Fruit fly (Drosophila melanogaster) whole organism, embryonic: Measurements from ENCODE around the gene CG8149.

ENCODE experiments used
- CG10209 ChIP-seq: fragments of 200-800 bp; sonication (Bioruptor generic); optimal IDR thresholded peaks from 3 replicates; lab custom pipeline; 2017; ENCODE audit warnings: missing biosample characterization, mild to moderate bottlenecking, missing genetic modification characterization, missing genetic modification reagents
- CG10462 ChIP-seq: fragments of 200-800 bp; sonication (Bioruptor generic); optimal IDR thresholded peaks from 2 replicates; lab custom pipeline; 2016; ENCODE audit warnings: missing biosample characterization, missing genetic modification characterization
- CG12391 ChIP-seq: fragments of 200-800 bp; sonication (Bioruptor generic); optimal IDR thresholded peaks from 3 replicates; lab custom pipeline; 2018; ENCODE audit warnings: missing biosample characterization, mild to moderate bottlenecking, missing genetic modification characterization, moderate library complexity
- CG14860 ChIP-seq: fragments of 200-800 bp; sonication (Bioruptor generic); IDR thresholded peaks from 3 replicates; pipeline ENCODE4 v1.3.6; 2022; ENCODE audit warnings: missing biosample characterization, missing genetic modification characterization; ENCODE audit not compliant: partially characterized antibody
- CG16779 ChIP-seq: fragments of 200-800 bp; sonication (Bioruptor generic); IDR thresholded peaks from 2 replicates; pipeline ENCODE4 v1.3.6; 2022; ENCODE audit warnings: missing biosample characterization, missing genetic modification characterization
- CG17612 ChIP-seq: fragments of 200-800 bp; sonication (Bioruptor generic); IDR thresholded peaks from 2 replicates; pipeline ENCODE4 v1.3.6; 2022; ENCODE audit warnings: missing biosample characterization, missing genetic modification characterization
- CG31365 ChIP-seq: fragments of 200-800 bp; sonication (Bioruptor generic); optimal IDR thresholded peaks from 2 replicates; lab custom pipeline; 2018; ENCODE audit warnings: missing biosample characterization, mild to moderate bottlenecking, missing genetic modification characterization
- CG4328 ChIP-seq: fragments of 200-800 bp; sonication (Bioruptor generic); optimal IDR thresholded peaks from 3 replicates; lab custom pipeline; 2017; ENCODE audit warnings: missing biosample characterization, missing genetic modification reagents, missing genetic modification characterization
- CG43689 ChIP-seq: fragments of 200-800 bp; sonication (Bioruptor generic); IDR thresholded peaks from 2 replicates; pipeline ENCODE4 v1.3.6; 2022; ENCODE audit warnings: missing biosample characterization, missing genetic modification characterization
- CG5245 ChIP-seq: fragments of 200-800 bp; sonication (Bioruptor generic); optimal IDR thresholded peaks from 3 replicates; lab custom pipeline; 2016; ENCODE audit warnings: missing biosample characterization, missing genetic modification characterization
- CG5953 ChIP-seq: fragments of 200-800 bp; sonication (Bioruptor generic); IDR thresholded peaks from 2 replicates; pipeline ENCODE4 v1.3.6; 2022; ENCODE audit warnings: missing biosample characterization, missing genetic modification characterization
- CG7372 ChIP-seq: fragments of 200-800 bp; sonication (Bioruptor generic); IDR thresholded peaks from 2 replicates; pipeline ENCODE4 v1.3.6; 2022; ENCODE audit warnings: missing biosample characterization, missing genetic modification characterization
- CG7786 ChIP-seq: fragments of 200-800 bp; sonication (Bioruptor generic); optimal IDR thresholded peaks from 2 replicates; lab custom pipeline; 2016; ENCODE audit warnings: missing biosample characterization, missing genetic modification characterization
- CG8388 ChIP-seq: fragments of 200-800 bp; sonication (Bioruptor generic); optimal IDR thresholded peaks from 2 replicates; lab custom pipeline; 2019; ENCODE audit warnings: missing biosample characterization, mild to moderate bottlenecking, missing genetic modification characterization, moderate library complexity
- CHES-1-like ChIP-seq: fragments of 200-800 bp; sonication (Bioruptor generic); optimal IDR thresholded peaks from 2 replicates; lab custom pipeline; 2016; ENCODE audit warnings: missing biosample characterization, missing genetic modification characterization
- CrebB ChIP-seq: fragments of 200-800 bp; sonication (Bioruptor generic); optimal IDR thresholded peaks from 3 replicates; lab custom pipeline; 2018; ENCODE audit warnings: missing biosample characterization, mild to moderate bottlenecking, missing genetic modification characterization
- Dfd ChIP-seq, 2 experiments: fragments of >200 bp; optimal IDR thresholded peaks; 2 replicates each; lab custom pipeline; 2017; ENCODE audit warnings: missing biosample characterization in 2 of 2, missing genetic modification characterization in 2 of 2
- Dip2 ChIP-seq: fragments of 200-800 bp; sonication (Bioruptor generic); IDR thresholded peaks from 2 replicates; pipeline ENCODE4 v1.3.6; 2022; ENCODE audit warnings: missing biosample characterization, missing genetic modification characterization
- ERR ChIP-seq: fragments of 200-800 bp; sonication (Bioruptor generic); optimal IDR thresholded peaks from 2 replicates; lab custom pipeline; 2016; ENCODE audit warnings: missing biosample characterization, missing genetic modification characterization
- Elba2 ChIP-seq: fragments of 200-800 bp; sonication (Bioruptor generic); optimal IDR thresholded peaks from 3 replicates; lab custom pipeline; 2016; ENCODE audit warnings: missing biosample characterization, missing genetic modification characterization
- Gsc ChIP-seq: fragments of 200-800 bp; sonication (Bioruptor generic); IDR thresholded peaks from 2 replicates; pipeline ENCODE4 v1.3.6; 2022; ENCODE audit warnings: missing biosample characterization, missing genetic modification characterization
- Mes4 ChIP-seq: fragments of 200-800 bp; sonication (Bioruptor generic); optimal IDR thresholded peaks from 2 replicates; lab custom pipeline; 2016; ENCODE audit warnings: missing biosample characterization, missing genetic modification characterization
- Myb ChIP-seq: fragments of 200-800 bp; sonication (Bioruptor generic); optimal IDR thresholded peaks from 2 replicates; lab custom pipeline; 2016; ENCODE audit warnings: missing biosample characterization, missing genetic modification characterization
- Oli ChIP-seq: fragments of 200-800 bp; sonication (Bioruptor generic); optimal IDR thresholded peaks from 2 replicates; lab custom pipeline; 2018; ENCODE audit warnings: missing biosample characterization, mild to moderate bottlenecking, missing genetic modification characterization, moderate library complexity
- Poxn ChIP-seq: fragments of 200-800 bp; sonication (Bioruptor generic); IDR thresholded peaks from 2 replicates; pipeline ENCODE4 v1.3.6; 2022; ENCODE audit warnings: missing biosample characterization, missing genetic modification characterization
- Sox100B ChIP-seq: fragments of 200-800 bp; sonication (Bioruptor generic); optimal IDR thresholded peaks from 3 replicates; lab custom pipeline; 2018; ENCODE audit warnings: missing biosample characterization, mild to moderate bottlenecking, missing genetic modification characterization
- TFAM ChIP-seq: fragments of 200-800 bp; sonication (Bioruptor generic); optimal IDR thresholded peaks from 2 replicates; lab custom pipeline; 2017; ENCODE audit warnings: missing biosample characterization, missing genetic modification characterization, inconsistent platforms
- Tbp ChIP-seq: fragments of >200 bp; optimal IDR thresholded peaks from 2 replicates; lab custom pipeline; 2018; ENCODE audit warnings: missing biosample characterization, missing genetic modification characterization
- ac ChIP-seq: fragments of 200-800 bp; sonication (Bioruptor generic); optimal IDR thresholded peaks from 3 replicates; lab custom pipeline; 2017; ENCODE audit warnings: missing biosample characterization, mild to moderate bottlenecking, missing genetic modification characterization
- al ChIP-seq: fragments of 200-800 bp; sonication (Bioruptor generic); IDR thresholded peaks from 2 replicates; pipeline ENCODE4 v1.3.6; 2022; ENCODE audit warnings: missing biosample characterization, missing genetic modification characterization
- ap ChIP-seq: fragments of 200-800 bp; sonication (Bioruptor generic); IDR thresholded peaks from 2 replicates; pipeline ENCODE4 v1.3.6; 2022; ENCODE audit warnings: missing biosample characterization, missing genetic modification characterization
- corto ChIP-seq: fragments of 200-800 bp; sonication (Bioruptor generic); optimal IDR thresholded peaks from 2 replicates; lab custom pipeline; 2016; ENCODE audit warnings: missing biosample characterization, mild to moderate bottlenecking, missing genetic modification characterization, moderate library complexity
- crol ChIP-seq: fragments of 200-800 bp; sonication (Bioruptor generic); IDR thresholded peaks from 2 replicates; pipeline ENCODE4 v1.3.6; 2022; ENCODE audit warnings: missing biosample characterization, missing genetic modification characterization
- dmrt99B ChIP-seq: fragments of 200-800 bp; sonication (Bioruptor generic); optimal IDR thresholded peaks from 2 replicates; lab custom pipeline; 2018; ENCODE audit warnings: missing biosample characterization, mild to moderate bottlenecking, missing genetic modification characterization, moderate library complexity
- hth ChIP-seq: fragments of >200 bp; optimal IDR thresholded peaks from 2 replicates; lab custom pipeline; 2017; ENCODE audit warnings: inconsistent platforms
- jumu ChIP-seq: fragments of 200-800 bp; sonication (Bioruptor generic); optimal IDR thresholded peaks from 3 replicates; lab custom pipeline; 2016; ENCODE audit warnings: missing biosample characterization, missing genetic modification characterization
- maf-S ChIP-seq: fragments of 200-800 bp; sonication (Bioruptor generic); optimal IDR thresholded peaks from 2 replicates; lab custom pipeline; 2016; ENCODE audit warnings: missing biosample characterization, missing genetic modification characterization
- nau ChIP-seq: fragments of 200-800 bp; sonication (Bioruptor generic); optimal IDR thresholded peaks from 3 replicates; lab custom pipeline; 2017; ENCODE audit warnings: missing biosample characterization, mild to moderate bottlenecking, missing genetic modification characterization, missing genetic modification reagents
- odd ChIP-seq: fragments of 200-800 bp; sonication (Bioruptor generic); optimal IDR thresholded peaks from 2 replicates; lab custom pipeline; 2017; ENCODE audit warnings: missing biosample characterization, mild to moderate bottlenecking, missing genetic modification characterization
- otp ChIP-seq: fragments of 200-800 bp; sonication (Bioruptor generic); IDR thresholded peaks from 3 replicates; pipeline ENCODE4, ENCODE4 v1.3.6; 2022; ENCODE audit warnings: missing biosample characterization, missing genetic modification characterization
- pfk ChIP-seq: fragments of 200-800 bp; sonication (Bioruptor generic); optimal IDR thresholded peaks from 2 replicates; lab custom pipeline; 2018; ENCODE audit warnings: missing biosample characterization, mild to moderate bottlenecking, missing genetic modification characterization, moderate library complexity
- phol ChIP-seq: fragments of 200-800 bp; sonication (Bioruptor generic); optimal IDR thresholded peaks from 3 replicates; lab custom pipeline; 2018; ENCODE audit warnings: missing biosample characterization, mild to moderate bottlenecking, missing genetic modification characterization, moderate library complexity
- sc ChIP-seq, 3 experiments: fragments of >200 bp in 2 of 3; fragments of 200-800 bp in 1 of 3; sonication (Bioruptor generic) in 1 of 3; optimal IDR thresholded peaks; 2 replicates in 2 of 3; 3 replicates in 1 of 3; lab custom pipeline; 2017; ENCODE audit warnings: mild to moderate bottlenecking in 1 of 3, missing biosample characterization in 1 of 3, missing genetic modification characterization in 1 of 3, missing genetic modification reagents in 1 of 3
- sna ChIP-seq: fragments of 200-800 bp; sonication (Bioruptor generic); IDR thresholded peaks from 2 replicates; pipeline ENCODE4 v1.3.6; 2022; ENCODE audit warnings: missing biosample characterization, missing genetic modification characterization; ENCODE audit not compliant: partially characterized antibody
- so ChIP-seq: fragments of 200-800 bp; sonication (Bioruptor generic); IDR thresholded peaks from 3 replicates; pipeline ENCODE4 v1.3.6; 2022; ENCODE audit warnings: missing biosample characterization, missing genetic modification characterization
- sob ChIP-seq: fragments of 200-800 bp; sonication (Bioruptor generic); IDR thresholded peaks from 2 replicates; pipeline ENCODE4 v1.3.6; 2022; ENCODE audit warnings: missing biosample characterization, missing genetic modification characterization
- stc ChIP-seq: fragments of 200-800 bp; sonication (Bioruptor generic); IDR thresholded peaks from 2 replicates; pipeline ENCODE4 v1.3.6; 2022; ENCODE audit warnings: missing biosample characterization, missing genetic modification characterization
- toy ChIP-seq: fragments of 200-800 bp; sonication (Bioruptor generic); IDR thresholded peaks from 2 replicates; pipeline ENCODE4 v1.3.6; 2022; ENCODE audit warnings: missing biosample characterization, missing genetic modification characterization
- trem ChIP-seq: fragments of 200-800 bp; optimal IDR thresholded peaks from 3 replicates; lab custom pipeline; 2019; ENCODE audit warnings: missing biosample characterization, mild to moderate bottlenecking, missing genetic modification characterization, moderate library complexity
- zen2 ChIP-seq: fragments of 200-800 bp; sonication (Bioruptor generic); IDR thresholded peaks from 3 replicates; pipeline ENCODE4 v1.3.6; 2022; ENCODE audit warnings: missing biosample characterization, missing genetic modification characterization; ENCODE audit not compliant: partially characterized antibody
- zfh1 ChIP-seq: fragments of 200-800 bp; sonication (Bioruptor generic); IDR thresholded peaks from 3 replicates; pipeline ENCODE4 v1.3.6; 2022; ENCODE audit warnings: missing biosample characterization, missing genetic modification characterization

The CG8149 gene

DNA sequence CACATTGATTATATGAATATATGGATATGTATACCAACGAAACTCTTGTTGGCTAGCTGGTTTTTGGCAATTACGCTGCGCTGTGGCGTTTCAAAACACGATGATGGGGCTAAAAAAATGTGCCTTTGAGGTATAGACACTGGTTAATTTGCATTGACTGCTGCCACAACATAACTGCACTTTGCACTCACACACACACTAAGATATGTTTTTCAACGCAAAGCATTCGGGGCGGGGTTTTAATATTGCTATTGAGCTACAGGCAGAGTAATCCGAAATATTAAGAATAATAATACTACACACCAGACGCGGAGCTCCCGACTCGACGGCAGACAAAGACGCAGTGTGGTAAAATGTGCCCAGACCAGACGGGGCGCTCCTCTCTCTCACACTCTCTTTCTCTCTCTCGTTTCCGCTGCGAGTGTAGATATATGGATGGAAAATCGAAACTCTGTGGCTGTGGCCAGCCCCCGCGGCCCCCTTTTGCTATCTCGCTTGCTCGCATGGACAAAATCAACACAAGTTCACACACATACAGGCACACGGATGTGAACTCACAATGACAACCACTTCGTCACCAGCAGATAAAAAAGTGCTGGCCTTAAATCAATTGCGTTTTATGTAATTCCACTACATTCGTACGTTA, 46.7 kb downstream of the CG8149 start (continued):
- TF ChIP-seq odd (GFP tag; lab: Kevin White, UChicago) (peak; percentile 68), so (GFP tag; lab: Robert Waterston, UW) (no peak), toy (GFP tag; lab: Robert Waterston, UW) (no peak), crol (no peak), Mes4 (GFP tag; lab: Kevin White, UChicago) (no peak), CG17612 (no peak), pfk (peak; percentile 63), ap (no peak), hth (lab: Kevin White, UChicago) (no peak), CG14860 (GFP tag; lab: Robert Waterston, UW) (no peak), sna (GFP tag; lab: Robert Waterston, UW) (no peak), CrebB (tag; lab: Kevin White, UChicago) (peak; percentile 68), jumu (no peak), phol (tag; lab: Kevin White, UChicago) (no peak), Tbp (GFP tag; lab: Kevin White, UChicago) (no peak), Oli (no peak), CG31365 (tag; lab: Kevin White, UChicago) (peak; percentile 63), CG4328 (GFP tag; lab: Kevin White, UChicago) (peak; percentile 56), Dfd (GFP tag; optimal IDR thresholded peaks at IDR 0.05; lab: Kevin White, UChicago) (no peak), Sox100B (GFP tag; lab: Kevin White, UChicago) (no peak), nau (GFP tag; lab: Kevin White, UChicago) (peak; percentile 71), CG8388 (no peak), dmrt99B (tag; lab: Kevin White, UChicago) (no peak), zfh1 (GFP tag; lab: Robert Waterston, UW) (no peak), CG16779 (GFP tag; lab: Robert Waterston, UW) (no peak), CG10462 (GFP tag; lab: Kevin White, UChicago) (no peak), TFAM (GFP tag; lab: Kevin White, UChicago) (no peak), CG43689 (no peak), CG7372 (GFP tag; lab: Robert Waterston, UW) (no peak), corto (GFP tag; lab: Kevin White, UChicago) (peak; percentile 44), CG5245 (no peak), ac (GFP tag; lab: Kevin White, UChicago) (peak; percentile 3), Dip2 (GFP tag; lab: Robert Waterston, UW) (no peak), sc (optimal IDR thresholded peaks at IDR 0.05; lab: Kevin White, UChicago) (no peak), sc (GFP tag; optimal IDR thresholded peaks at IDR 0.05; lab: Kevin White, UChicago) (no peak), sob (GFP tag; lab: Robert Waterston, UW) (no peak), Poxn (GFP tag; lab: Robert Waterston, UW) (no peak), maf-S (peak; percentile 37), ERR (GFP tag; lab: Kevin White, UChicago) (peak; percentile 69), CHES-1-like (peak; percentile 60), trem (no peak), stc (GFP tag; lab: Robert Waterston, UW) (no peak), CG12391 (tag; lab: Kevin White, UChicago) (no peak), Elba2 (GFP tag; lab: Kevin White, UChicago) (no peak), CG10209 (GFP tag; lab: Kevin White, UChicago) (no peak), CG5953 (GFP tag; lab: Robert Waterston, UW) (no peak), zen2 (GFP tag; lab: Robert Waterston, UW) (no peak), Gsc (GFP tag; lab: Robert Waterston, UW) (no peak), al (GFP tag; lab: Robert Waterston, UW) (no peak), otp (no peak), Myb (GFP tag; lab: Kevin White, UChicago) (no peak), CG7786 (GFP tag; lab: Kevin White, UChicago) (no peak)
